Fruit fly (Drosophila melanogaster): Measurements from ENCODE around the gene UQCR-14L.
A peak's percentile ranks its signal among the peaks of the same experiment; 100 is the strongest.

The UQCR-14L gene

DNA sequence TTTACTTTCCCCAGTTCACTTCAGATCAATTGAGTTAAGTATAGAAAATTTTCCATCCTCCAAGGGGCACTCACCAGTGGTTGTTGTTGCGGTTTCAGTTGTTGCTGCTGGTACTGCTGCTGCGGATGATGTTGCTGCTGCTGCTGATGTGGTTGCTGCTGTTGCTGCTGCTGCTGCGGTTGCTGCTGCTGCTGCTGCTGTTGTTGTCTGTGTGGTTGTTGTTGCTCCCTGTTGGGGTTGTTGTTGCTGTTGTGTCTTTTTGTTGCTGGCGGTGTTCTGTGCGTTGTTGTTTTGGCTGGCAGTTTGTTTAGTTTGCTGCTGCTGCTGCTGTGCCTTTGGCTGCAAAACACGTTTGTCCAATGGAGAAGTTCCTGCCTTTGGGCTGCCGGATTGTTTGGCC is 31.6 kb downstream of the UQCR-14L start:
- TF ChIP-seq CG3919 (GFP tag; optimal IDR thresholded peaks at IDR 0.05) (peak; percentile 64), Eip78C (GFP tag) (peak; percentile 22), net (GFP tag; optimal IDR thresholded peaks at IDR 0.05) (no peak)

DNA sequence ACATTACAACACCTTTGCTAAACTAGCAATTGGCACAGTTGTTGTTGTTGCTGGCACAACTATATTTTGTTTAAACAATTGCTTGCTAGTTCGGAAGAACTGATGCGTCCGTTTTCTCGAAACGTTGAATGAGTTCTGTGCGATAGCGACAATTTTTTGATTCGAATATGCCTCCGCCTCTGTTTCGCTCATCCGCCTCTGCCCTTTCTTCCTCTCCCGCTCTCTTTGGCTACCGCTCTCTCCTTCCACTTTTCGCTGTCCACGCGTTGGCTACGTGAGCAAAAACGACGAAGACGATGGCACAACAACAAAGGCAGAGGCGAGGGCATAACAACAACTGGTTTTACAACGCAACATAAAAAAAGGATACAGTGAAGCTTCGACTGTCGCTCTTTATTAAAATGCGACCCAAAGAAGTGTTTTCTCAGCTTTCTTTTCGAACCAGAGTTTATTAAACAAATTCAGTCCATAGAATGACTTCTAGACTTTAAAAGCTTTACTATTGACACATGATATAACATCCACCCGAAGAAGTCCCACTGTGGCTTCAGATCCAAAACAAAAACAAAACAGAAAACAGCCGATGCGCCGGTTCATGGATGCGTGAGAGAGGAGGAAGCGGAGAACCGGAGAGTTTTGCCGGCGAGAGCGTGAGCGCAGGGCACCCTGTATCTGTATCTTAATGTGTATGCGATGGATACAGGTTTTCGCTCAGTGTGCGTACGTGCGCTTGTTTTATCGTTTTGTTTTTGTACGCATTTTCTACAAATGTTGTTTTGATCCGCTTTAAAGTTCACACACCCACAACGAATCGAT is 32.5 kb downstream of the UQCR-14L start:
- TF ChIP-seq CG6792 (GFP tag; optimal IDR thresholded peaks at IDR 0.05): peak; percentile 100
- peak; percentile 100 for TF ChIP-seq CG8632 (GFP tag; optimal IDR thresholded peaks at IDR 0.05)
- TF ChIP-seq fkh (GFP tag; optimal IDR thresholded peaks at IDR 0.05): peak; percentile 96
- peak; percentile 99 for TF ChIP-seq CG6808 (GFP tag; optimal IDR thresholded peaks at IDR 0.05)
- no peak for TF ChIP-seq CG15336 (GFP tag; IDR thresholded peaks at IDR 0.05)
- TF ChIP-seq CG9139 (GFP tag; optimal IDR thresholded peaks at IDR 0.05): peak; percentile 100
- peak; percentile 100 for TF ChIP-seq vri (GFP tag; optimal IDR thresholded peaks at IDR 0.05)
- peak; percentile 100 for TF ChIP-seq Sox14 (GFP tag; optimal IDR thresholded peaks at IDR 0.05)
- TF ChIP-seq CG10631 (GFP tag; optimal IDR thresholded peaks at IDR 0.05): peak; percentile 100
- peak; percentile 100 for TF ChIP-seq dac (GFP tag; optimal IDR thresholded peaks at IDR 0.05)
- peak; percentile 100 for TF ChIP-seq CG32006 (GFP tag; optimal IDR thresholded peaks at IDR 0.05)
- peak; percentile 99 for TF ChIP-seq Eip93F (GFP tag; optimal IDR thresholded peaks at IDR 0.05)
- peak; percentile 100 for TF ChIP-seq Hr39 (GFP tag; optimal IDR thresholded peaks at IDR 0.05)
- peak; percentile 99 for TF ChIP-seq fd85E (GFP tag; optimal IDR thresholded peaks at IDR 0.05)
- TF ChIP-seq CG6854 (GFP tag; optimal IDR thresholded peaks at IDR 0.05): peak; percentile 99
- TF ChIP-seq Hr4 (GFP tag; optimal IDR thresholded peaks at IDR 0.05): peak; percentile 100
- TF ChIP-seq lz (GFP tag; optimal IDR thresholded peaks at IDR 0.05): peak; percentile 100
- TF ChIP-seq Hr38 (GFP tag; optimal IDR thresholded peaks at IDR 0.05): peak; percentile 99
- TF ChIP-seq fd59A (GFP tag; optimal IDR thresholded peaks at IDR 0.05): peak; percentile 100
- peak; percentile 100 for TF ChIP-seq CG3919 (GFP tag; optimal IDR thresholded peaks at IDR 0.05)
- peak; percentile 100 for TF ChIP-seq OdsH (GFP tag; optimal IDR thresholded peaks at IDR 0.05)
- peak; percentile 97 for TF ChIP-seq Blimp-1 (GFP tag; optimal IDR thresholded peaks at IDR 0.05)
- TF ChIP-seq CG8319 (GFP tag; optimal IDR thresholded peaks at IDR 0.05): peak; percentile 100
- peak; percentile 100 for TF ChIP-seq net (GFP tag; optimal IDR thresholded peaks at IDR 0.05)
- peak; percentile 100 for TF ChIP-seq CG6276 (GFP tag; optimal IDR thresholded peaks at IDR 0.05)
- peak; percentile 99 for TF ChIP-seq CG11762 (GFP tag; optimal IDR thresholded peaks at IDR 0.05; ENCODE audit: insufficient read depth)
- TF ChIP-seq ss (GFP tag; optimal IDR thresholded peaks at IDR 0.05): peak; percentile 100
- TF ChIP-seq salr (GFP tag; optimal IDR thresholded peaks at IDR 0.05): peak; percentile 100
- peak; percentile 100 for TF ChIP-seq Sox15 (GFP tag; optimal IDR thresholded peaks at IDR 0.05)
- peak; percentile 99 for TF ChIP-seq achi (GFP tag; optimal IDR thresholded peaks at IDR 0.05)
- TF ChIP-seq pdm3 (GFP tag; optimal IDR thresholded peaks at IDR 0.05): peak; percentile 100
- TF ChIP-seq CG31627 (GFP tag; optimal IDR thresholded peaks at IDR 0.05): peak; percentile 100
- TF ChIP-seq Eip75B (GFP tag; optimal IDR thresholded peaks at IDR 0.05): peak; percentile 100
- TF ChIP-seq CG1621 (tag; optimal IDR thresholded peaks at IDR 0.05): peak; percentile 100
- TF ChIP-seq Sox102F (GFP tag; optimal IDR thresholded peaks at IDR 0.05): peak; percentile 100
- TF ChIP-seq esn (GFP tag; optimal IDR thresholded peaks at IDR 0.05): peak; percentile 100
- peak; percentile 100 for TF ChIP-seq topi (GFP tag; optimal IDR thresholded peaks at IDR 0.05)
- TF ChIP-seq CG4318 (GFP tag; optimal IDR thresholded peaks at IDR 0.05): peak; percentile 100
- TF ChIP-seq Gug (GFP tag; IDR thresholded peaks at IDR 0.05): no peak
- no peak for TF ChIP-seq CG8119 (GFP tag; IDR thresholded peaks at IDR 0.05)
- TF ChIP-seq eg (GFP tag; IDR thresholded peaks at IDR 0.05): no peak
- TF ChIP-seq CG10669 (GFP tag; optimal IDR thresholded peaks at IDR 0.05): peak; percentile 100
- peak; percentile 100 for TF ChIP-seq CG16779 (tag; optimal IDR thresholded peaks at IDR 0.05)
- peak; percentile 100 for TF ChIP-seq spab (GFP tag; optimal IDR thresholded peaks at IDR 0.05)
- peak; percentile 100 for TF ChIP-seq Ets96B (tag; optimal IDR thresholded peaks at IDR 0.05)
- TF ChIP-seq svp (GFP tag): peak; percentile 100
- peak; percentile 100 for TF ChIP-seq Eip78C (GFP tag)
